Fruit fly (Drosophila melanogaster) whole organism, embryonic: ENCODE measurements around the gene Sur-8.

Experiments used
- B-H2 ChIP-seq: fragments of 200-800 bp; sonication (Bioruptor generic); optimal IDR thresholded peaks from 2 replicates; lab custom pipeline; 2018; ENCODE audit warnings: missing biosample characterization, mild to moderate bottlenecking, missing genetic modification characterization
- Bgb ChIP-seq: fragments of 200-800 bp; sonication (Bioruptor generic); IDR thresholded peaks from 2 replicates; pipeline ENCODE4 v1.3.6; 2022; ENCODE audit warnings: missing biosample characterization, missing genetic modification characterization; ENCODE audit not compliant: partially characterized antibody
- CG10274 ChIP-seq: fragments of 200-800 bp; sonication (Bioruptor generic); optimal IDR thresholded peaks from 3 replicates; lab custom pipeline; 2017; ENCODE audit warnings: missing biosample characterization, mild to moderate bottlenecking, missing genetic modification characterization
- CG10979 ChIP-seq: fragments of 200-800 bp; sonication (Bioruptor generic); optimal IDR thresholded peaks from 2 replicates; lab custom pipeline; 2018; ENCODE audit warnings: missing biosample characterization, mild to moderate bottlenecking, missing genetic modification characterization, moderate library complexity
- CG11456 ChIP-seq: fragments of 200-800 bp; sonication (Bioruptor generic); IDR thresholded peaks from 3 replicates; pipeline ENCODE4 v1.3.6; 2022; ENCODE audit warnings: missing biosample characterization, missing genetic modification characterization
- CG12071 ChIP-seq: fragments of 200-800 bp; sonication (Bioruptor generic); optimal IDR thresholded peaks from 3 replicates; lab custom pipeline; 2018; ENCODE audit warnings: missing biosample characterization, mild to moderate bottlenecking, missing genetic modification characterization
- CG12155 ChIP-seq: fragments of 200-800 bp; sonication (Bioruptor generic); optimal IDR thresholded peaks from 3 replicates; lab custom pipeline; 2016; ENCODE audit warnings: missing biosample characterization, missing genetic modification characterization
- CG17612 ChIP-seq: fragments of 200-800 bp; sonication (Bioruptor generic); IDR thresholded peaks from 2 replicates; pipeline ENCODE4 v1.3.6; 2022; ENCODE audit warnings: missing biosample characterization, missing genetic modification characterization
- CG2199 ChIP-seq: fragments of 200-800 bp; sonication (Bioruptor generic); IDR thresholded peaks from 3 replicates; pipeline ENCODE4 v1.3.6; 2022; ENCODE audit warnings: missing biosample characterization, missing genetic modification characterization
- CG31365 ChIP-seq: fragments of 200-800 bp; sonication (Bioruptor generic); optimal IDR thresholded peaks from 2 replicates; lab custom pipeline; 2018; ENCODE audit warnings: missing biosample characterization, mild to moderate bottlenecking, missing genetic modification characterization
- CG3281 ChIP-seq: fragments of 200-800 bp; sonication (Bioruptor generic); optimal IDR thresholded peaks from 3 replicates; lab custom pipeline; 2017; ENCODE audit warnings: missing biosample characterization, mild to moderate bottlenecking, missing genetic modification characterization
- CG33557 ChIP-seq: fragments of 200-800 bp; sonication (Bioruptor generic); optimal IDR thresholded peaks from 2 replicates; lab custom pipeline; 2019; ENCODE audit warnings: missing biosample characterization, mild to moderate bottlenecking, missing genetic modification characterization, moderate library complexity
- CG3726 ChIP-seq: fragments of 200-800 bp; sonication (Bioruptor generic); IDR thresholded peaks from 3 replicates; pipeline ENCODE4, ENCODE4 v1.3.6; 2022; ENCODE audit warnings: missing biosample characterization, missing genetic modification characterization
- CG4360 ChIP-seq: fragments of 200-800 bp; sonication (Bioruptor generic); IDR thresholded peaks from 2 replicates; pipeline ENCODE4 v1.3.6; 2022; ENCODE audit warnings: missing biosample characterization, missing genetic modification characterization
- CG7987 ChIP-seq: fragments of 200-800 bp; sonication (Bioruptor generic); optimal IDR thresholded peaks from 2 replicates; lab custom pipeline; 2018; ENCODE audit warnings: missing biosample characterization, mild to moderate bottlenecking, missing genetic modification characterization, moderate library complexity
- CG8924 ChIP-seq: fragments of 200-800 bp; optimal IDR thresholded peaks from 3 replicates; lab custom pipeline; 2019; ENCODE audit warnings: missing biosample characterization, mild to moderate bottlenecking, missing genetic modification characterization, moderate library complexity
- CHES-1-like ChIP-seq: fragments of 200-800 bp; sonication (Bioruptor generic); optimal IDR thresholded peaks from 2 replicates; lab custom pipeline; 2016; ENCODE audit warnings: missing biosample characterization, missing genetic modification characterization
- CoRest ChIP-seq: fragments of 200-800 bp; sonication (Bioruptor generic); optimal IDR thresholded peaks from 3 replicates; lab custom pipeline; 2018; ENCODE audit warnings: missing biosample characterization, mild to moderate bottlenecking, missing genetic modification characterization, moderate library complexity
- D ChIP-seq, 2 experiments: fragments of 200-800 bp in 1 of 2; fragments of >200 bp in 1 of 2; sonication (Bioruptor generic) in 1 of 2; optimal IDR thresholded peaks; 2 replicates in 1 of 2; 3 replicates in 1 of 2; lab custom pipeline; 2017; ENCODE audit warnings: mild to moderate bottlenecking in 1 of 2, missing biosample characterization in 1 of 2, missing genetic modification characterization in 1 of 2, missing genetic modification reagents in 1 of 2
- Dad ChIP-seq: fragments of 200-800 bp; sonication (Bioruptor generic); optimal IDR thresholded peaks from 3 replicates; lab custom pipeline; 2016; ENCODE audit warnings: missing biosample characterization, missing genetic modification characterization
- H15 ChIP-seq: fragments of 200-800 bp; sonication (Bioruptor generic); IDR thresholded peaks from 3 replicates; pipeline ENCODE4 v1.3.6; 2022; ENCODE audit warnings: missing biosample characterization, missing genetic modification characterization
- HLH4C ChIP-seq: fragments of 200-800 bp; sonication (Bioruptor generic); IDR thresholded peaks from 3 replicates; pipeline ENCODE4 v1.3.6; 2022; ENCODE audit warnings: missing biosample characterization, missing genetic modification characterization; ENCODE audit not compliant: partially characterized antibody
- Hand ChIP-seq: fragments of 200-800 bp; sonication (Bioruptor generic); optimal IDR thresholded peaks from 2 replicates; lab custom pipeline; 2017; ENCODE audit warnings: mild to moderate bottlenecking, missing biosample characterization, missing genetic modification reagents, missing genetic modification characterization
- HmgD ChIP-seq: fragments of 200-800 bp; sonication (Bioruptor generic); optimal IDR thresholded peaks from 3 replicates; lab custom pipeline; 2016; ENCODE audit warnings: missing biosample characterization, missing genetic modification characterization
- Max ChIP-seq: fragments of 200-800 bp; sonication (Bioruptor generic); optimal IDR thresholded peaks from 2 replicates; lab custom pipeline; 2016; ENCODE audit warnings: missing biosample characterization, mild to moderate bottlenecking, missing genetic modification characterization
- Neu2 ChIP-seq: fragments of 200-800 bp; sonication (Bioruptor generic); optimal IDR thresholded peaks from 3 replicates; lab custom pipeline; 2016; ENCODE audit warnings: missing biosample characterization, missing genetic modification characterization, borderline replicate concordance
- PHDP ChIP-seq: fragments of 200-800 bp; sonication (Bioruptor generic); optimal IDR thresholded peaks from 3 replicates; lab custom pipeline; 2018; ENCODE audit warnings: missing biosample characterization, mild to moderate bottlenecking, missing genetic modification characterization, moderate library complexity
- Scr ChIP-seq: fragments of 200-800 bp; sonication (Bioruptor generic); IDR thresholded peaks from 2 replicates; pipeline ENCODE4 v1.3.6; 2022; ENCODE audit warnings: missing biosample characterization, missing genetic modification characterization; ENCODE audit not compliant: partially characterized antibody
- Sox102F ChIP-seq: fragments of 200-800 bp; sonication (Bioruptor generic); optimal IDR thresholded peaks from 2 replicates; lab custom pipeline; 2018; ENCODE audit warnings: missing biosample characterization, mild to moderate bottlenecking, missing genetic modification characterization, moderate library complexity
- aop ChIP-seq: fragments of 200-800 bp; sonication (Bioruptor generic); IDR thresholded peaks from 2 replicates; pipeline ENCODE4 v1.3.6; 2022; ENCODE audit warnings: missing biosample characterization, missing genetic modification characterization
- ase ChIP-seq: fragments of 200-800 bp; sonication (Bioruptor generic); IDR thresholded peaks from 3 replicates; pipeline ENCODE4 v1.3.6; 2022; ENCODE audit warnings: missing biosample characterization, missing genetic modification characterization
- bab2 ChIP-seq: fragments of 200-800 bp; sonication (Bioruptor generic); optimal IDR thresholded peaks from 2 replicates; lab custom pipeline; 2016; ENCODE audit warnings: missing biosample characterization, missing genetic modification characterization
- bowl ChIP-seq: fragments of 200-800 bp; sonication (Bioruptor generic); IDR thresholded peaks from 2 replicates; pipeline ENCODE4 v1.3.6; 2022; ENCODE audit warnings: missing biosample characterization, missing genetic modification characterization
- cato ChIP-seq: fragments of 200-800 bp; sonication (Bioruptor generic); optimal IDR thresholded peaks from 2 replicates; lab custom pipeline; 2016; ENCODE audit warnings: missing biosample characterization, missing genetic modification characterization, borderline replicate concordance
- eyg ChIP-seq: fragments of 200-800 bp; sonication (Bioruptor generic); optimal IDR thresholded peaks from 3 replicates; lab custom pipeline; 2016; ENCODE audit warnings: missing biosample characterization, missing genetic modification characterization
- gce ChIP-seq: fragments of 200-800 bp; sonication (Bioruptor generic); IDR thresholded peaks from 3 replicates; pipeline ENCODE4 v1.3.6; 2022; ENCODE audit warnings: missing biosample characterization, missing genetic modification characterization
- gro ChIP-seq: fragments of 200-800 bp; sonication (Bioruptor generic); optimal IDR thresholded peaks from 2 replicates; lab custom pipeline; 2016; ENCODE audit warnings: missing biosample characterization, missing genetic modification characterization
- h ChIP-seq: fragments of >200 bp; optimal IDR thresholded peaks from 2 replicates; lab custom pipeline; 2017
- jing ChIP-seq: fragments of 200-800 bp; sonication (Bioruptor generic); optimal IDR thresholded peaks from 2 replicates; lab custom pipeline; 2018; ENCODE audit warnings: missing biosample characterization, mild to moderate bottlenecking, missing genetic modification characterization
- kah ChIP-seq: fragments of 200-800 bp; sonication (Bioruptor generic); optimal IDR thresholded peaks from 2 replicates; lab custom pipeline; 2018; ENCODE audit warnings: missing biosample characterization, mild to moderate bottlenecking, missing genetic modification characterization
- lbe ChIP-seq: fragments of 200-800 bp; sonication (Bioruptor generic); optimal IDR thresholded peaks from 2 replicates; lab custom pipeline; 2016; ENCODE audit warnings: missing biosample characterization, mild to moderate bottlenecking, missing genetic modification characterization
- mld ChIP-seq: fragments of 200-800 bp; sonication (Bioruptor generic); IDR thresholded peaks from 3 replicates; pipeline ENCODE4 v1.3.6; 2022; ENCODE audit warnings: missing biosample characterization, missing genetic modification characterization; ENCODE audit not compliant: partially characterized antibody
- nau ChIP-seq: fragments of 200-800 bp; sonication (Bioruptor generic); optimal IDR thresholded peaks from 3 replicates; lab custom pipeline; 2017; ENCODE audit warnings: missing biosample characterization, mild to moderate bottlenecking, missing genetic modification characterization, missing genetic modification reagents
- nerfin-2 ChIP-seq: fragments of 200-800 bp; sonication (Bioruptor generic); IDR thresholded peaks from 2 replicates; pipeline ENCODE4 v1.3.6; 2022; ENCODE audit warnings: missing biosample characterization, missing genetic modification characterization; ENCODE audit not compliant: partially characterized antibody
- sd ChIP-seq: fragments of 200-800 bp; sonication (Bioruptor generic); optimal IDR thresholded peaks from 3 replicates; lab custom pipeline; 2018; ENCODE audit warnings: missing biosample characterization, mild to moderate bottlenecking, missing genetic modification characterization, moderate library complexity
- tin ChIP-seq: fragments of 200-800 bp; sonication (Bioruptor generic); optimal IDR thresholded peaks from 3 replicates; lab custom pipeline; 2016; ENCODE audit warnings: missing biosample characterization, missing genetic modification characterization
- tio ChIP-seq: fragments of 200-800 bp; sonication (Bioruptor generic); optimal IDR thresholded peaks from 2 replicates; lab custom pipeline; 2017; ENCODE audit warnings: missing biosample characterization, missing genetic modification characterization, inconsistent platforms
- z ChIP-seq: fragments of 200-800 bp; sonication (Bioruptor generic); IDR thresholded peaks from 3 replicates; pipeline ENCODE4 v1.3.6; 2022; ENCODE audit warnings: missing biosample characterization, missing genetic modification characterization

Sur-8 gene

dm6 chr3R:17385329-17386019 is 16.8 kb downstream of the Sur-8 start (continued):
- TF ChIP-seq Hand (GFP tag; lab: Kevin White, UChicago) = peak; percentile 17
- TF ChIP-seq Sox102F (GFP tag; lab: Kevin White, UChicago) = peak; percentile 44
- TF ChIP-seq CHES-1-like (GFP tag; lab: Kevin White, UChicago) = peak; percentile 74
- peak; percentile 73 for TF ChIP-seq Dad (GFP tag; lab: Kevin White, UChicago)
- peak; percentile 34 for TF ChIP-seq PHDP (tag; lab: Kevin White, UChicago)
- no peak for TF ChIP-seq ase (GFP tag; lab: Robert Waterston, UW)
- peak; percentile 77; the same call in 2 of the 3 replicates for TF ChIP-seq CG11456 (GFP tag; lab: Robert Waterston, UW)
- TF ChIP-seq gro (GFP tag; lab: Kevin White, UChicago) = peak; percentile 53
- TF ChIP-seq CG12071 (GFP tag; lab: Kevin White, UChicago) = peak; percentile 23
- no peak for TF ChIP-seq nerfin-2 (GFP tag; lab: Robert Waterston, UW)
- peak; percentile 30 for TF ChIP-seq Scr (GFP tag; lab: Robert Waterston, UW)
- no peak; the same call in 1 of the 2 replicates for TF ChIP-seq CG17612 (GFP tag; lab: Robert Waterston, UW)
- no peak for TF ChIP-seq HLH4C
- TF ChIP-seq CoRest (tag; lab: Kevin White, UChicago) = peak; percentile 69
- peak; percentile 69 for TF ChIP-seq tin (GFP tag; lab: Kevin White, UChicago)
- TF ChIP-seq CG3726 (GFP tag; lab: Robert Waterston, UW) = no peak
- peak; percentile 46; the same call in 1 of the 3 replicates for TF ChIP-seq gce
- TF ChIP-seq nau (GFP tag; lab: Kevin White, UChicago) = peak; percentile 17
- peak; percentile 43; the same call in 1 of the 3 replicates for TF ChIP-seq H15 (GFP tag; lab: Robert Waterston, UW)
- peak; percentile 90 for TF ChIP-seq B-H2 (GFP tag; lab: Kevin White, UChicago)
- TF ChIP-seq kah (GFP tag; lab: Kevin White, UChicago) = no peak
- no peak for TF ChIP-seq Neu2 (GFP tag; lab: Kevin White, UChicago)
- peak; percentile 4 for TF ChIP-seq CG10979 (tag; lab: Kevin White, UChicago)
- peak; percentile 47 for TF ChIP-seq Max
- TF ChIP-seq CG8924 = peak; percentile 33
- TF ChIP-seq CG2199 (GFP tag; lab: Robert Waterston, UW) = 0 out of 3 replicates have a peak, but pooled peaks have one; percentile 27
- TF ChIP-seq CG7987 (GFP tag; lab: Kevin White, UChicago) = peak; percentile 65
- TF ChIP-seq Bgb (GFP tag; lab: Robert Waterston, UW) = peak; percentile 68; the same call in 1 of the 2 replicates
- TF ChIP-seq CG31365 (tag; lab: Kevin White, UChicago) = peak; percentile 63
- peak; percentile 53 for TF ChIP-seq bab2 (GFP tag; lab: Kevin White, UChicago)
- peak; percentile 55 for TF ChIP-seq CG12155 (GFP tag; lab: Kevin White, UChicago)
- no peak for TF ChIP-seq bowl (GFP tag; lab: Robert Waterston, UW)
- peak; percentile 23 for TF ChIP-seq jing (GFP tag; lab: Kevin White, UChicago)
- no peak for TF ChIP-seq h (lab: Kevin White, UChicago)
- TF ChIP-seq sd = peak; percentile 72
- peak; percentile 71 for TF ChIP-seq CG3281 (GFP tag; lab: Kevin White, UChicago)
- no peak for TF ChIP-seq z (GFP tag; lab: Robert Waterston, UW)
- TF ChIP-seq aop = 0 out of 2 replicates have a peak, but pooled peaks have one; percentile 45
- peak; percentile 13 for TF ChIP-seq cato (GFP tag; lab: Kevin White, UChicago)
- peak; percentile 51 for TF ChIP-seq tio (GFP tag; lab: Kevin White, UChicago)
- no peak for TF ChIP-seq D (optimal IDR thresholded peaks at IDR 0.05; lab: Kevin White, UChicago)
- no peak for TF ChIP-seq D (GFP tag; optimal IDR thresholded peaks at IDR 0.05; lab: Kevin White, UChicago)
- TF ChIP-seq lbe = no peak
- TF ChIP-seq eyg (GFP tag; lab: Kevin White, UChicago) = no peak
- peak; percentile 8 for TF ChIP-seq CG33557 (GFP tag; lab: Kevin White, UChicago)
- TF ChIP-seq HmgD (GFP tag; lab: Kevin White, UChicago) = peak; percentile 37
- TF ChIP-seq CG4360 = peak; percentile 24; the same call in 1 of the 2 replicates
- no peak for TF ChIP-seq mld (GFP tag; lab: Robert Waterston, UW)
- TF ChIP-seq CG10274 (GFP tag; lab: Kevin White, UChicago) = peak; percentile 18
